Fruit fly (Drosophila melanogaster) whole organism, embryonic: Measurements from ENCODE around the gene Rich.

ENCODE experiments used
- Adf1 ChIP-seq: fragments of 200-800 bp; sonication (Bioruptor generic); IDR thresholded peaks from 2 replicates; pipeline ENCODE4 v1.3.6; 2022; ENCODE audit warnings: missing biosample characterization, missing genetic modification characterization
- Aef1 ChIP-seq: fragments of 200-800 bp; sonication (Bioruptor generic); IDR thresholded peaks from 3 replicates; pipeline ENCODE4 v1.3.6; 2022; ENCODE audit warnings: missing biosample characterization, missing genetic modification characterization
- Awh ChIP-seq: fragments of 200-800 bp; sonication (Bioruptor generic); IDR thresholded peaks from 2 replicates; pipeline ENCODE4, ENCODE4 v1.3.6; 2022; ENCODE audit warnings: missing biosample characterization, missing genetic modification characterization
- B-H2 ChIP-seq: fragments of 200-800 bp; sonication (Bioruptor generic); optimal IDR thresholded peaks from 2 replicates; lab custom pipeline; 2018; ENCODE audit warnings: missing biosample characterization, mild to moderate bottlenecking, missing genetic modification characterization
- Bteb2 ChIP-seq: fragments of 200-800 bp; sonication (Bioruptor generic); optimal IDR thresholded peaks from 2 replicates; lab custom pipeline; 2016; ENCODE audit warnings: missing biosample characterization, missing genetic modification characterization
- CG10267 ChIP-seq: fragments of 200-800 bp; sonication (Bioruptor generic); optimal IDR thresholded peaks from 2 replicates; lab custom pipeline; 2018; ENCODE audit warnings: missing biosample characterization, mild to moderate bottlenecking, missing genetic modification characterization, moderate library complexity
- CG12071 ChIP-seq: fragments of 200-800 bp; sonication (Bioruptor generic); optimal IDR thresholded peaks from 3 replicates; lab custom pipeline; 2018; ENCODE audit warnings: missing biosample characterization, mild to moderate bottlenecking, missing genetic modification characterization
- CG13775 ChIP-seq: fragments of 200-800 bp; sonication (Bioruptor generic); optimal IDR thresholded peaks from 3 replicates; lab custom pipeline; 2017; ENCODE audit warnings: missing biosample characterization, mild to moderate bottlenecking, missing genetic modification characterization
- CG17186 ChIP-seq: fragments of 200-800 bp; sonication (Bioruptor generic); optimal IDR thresholded peaks from 3 replicates; lab custom pipeline; 2017; ENCODE audit warnings: missing biosample characterization, missing genetic modification reagents, missing genetic modification characterization
- CG17328 ChIP-seq: fragments of 200-800 bp; sonication (Bioruptor generic); IDR thresholded peaks from 2 replicates; pipeline ENCODE4 v1.3.6; 2022; ENCODE audit warnings: missing biosample characterization, missing genetic modification characterization
- CG18599 ChIP-seq: fragments of 200-800 bp; sonication (Bioruptor generic); optimal IDR thresholded peaks from 3 replicates; lab custom pipeline; 2017; ENCODE audit warnings: missing biosample characterization, missing genetic modification characterization, mild to moderate bottlenecking, moderate library complexity, missing genetic modification reagents
- CG30431 ChIP-seq: fragments of 200-800 bp; sonication (Bioruptor generic); optimal IDR thresholded peaks from 2 replicates; lab custom pipeline; 2017; ENCODE audit warnings: missing biosample characterization, missing genetic modification characterization
- CG32772 ChIP-seq: fragments of 200-800 bp; sonication (Bioruptor generic); IDR thresholded peaks from 2 replicates; pipeline ENCODE4 v1.3.6; 2022; ENCODE audit warnings: missing biosample characterization, missing genetic modification characterization
- CG3281 ChIP-seq: fragments of 200-800 bp; sonication (Bioruptor generic); optimal IDR thresholded peaks from 3 replicates; lab custom pipeline; 2017; ENCODE audit warnings: missing biosample characterization, mild to moderate bottlenecking, missing genetic modification characterization
- CG34422 ChIP-seq: fragments of 200-800 bp; sonication (Bioruptor generic); IDR thresholded peaks from 3 replicates; pipeline ENCODE4 v1.3.6; 2022; ENCODE audit warnings: missing biosample characterization, missing genetic modification characterization
- CG7745 ChIP-seq: fragments of 200-800 bp; sonication (Bioruptor generic); optimal IDR thresholded peaks from 2 replicates; lab custom pipeline; 2018; ENCODE audit warnings: missing biosample characterization, mild to moderate bottlenecking, missing genetic modification characterization, moderate library complexity
- CG7786 ChIP-seq: fragments of 200-800 bp; sonication (Bioruptor generic); optimal IDR thresholded peaks from 2 replicates; lab custom pipeline; 2016; ENCODE audit warnings: missing biosample characterization, missing genetic modification characterization
- CG8388 ChIP-seq: fragments of 200-800 bp; sonication (Bioruptor generic); optimal IDR thresholded peaks from 2 replicates; lab custom pipeline; 2019; ENCODE audit warnings: missing biosample characterization, mild to moderate bottlenecking, missing genetic modification characterization, moderate library complexity
- CkIIα-i1 ChIP-seq: fragments of 200-800 bp; sonication (Bioruptor generic); IDR thresholded peaks from 2 replicates; pipeline ENCODE4 v1.3.6; 2022; ENCODE audit warnings: missing biosample characterization, missing genetic modification characterization
- CoRest ChIP-seq: fragments of 200-800 bp; sonication (Bioruptor generic); optimal IDR thresholded peaks from 3 replicates; lab custom pipeline; 2018; ENCODE audit warnings: missing biosample characterization, mild to moderate bottlenecking, missing genetic modification characterization, moderate library complexity
- Dip3 ChIP-seq: fragments of 200-800 bp; sonication (Bioruptor generic); optimal IDR thresholded peaks from 3 replicates; lab custom pipeline; 2016; ENCODE audit warnings: missing biosample characterization, missing genetic modification characterization
- E2f1 ChIP-seq: fragments of 200-800 bp; sonication (Bioruptor generic); IDR thresholded peaks from 2 replicates; pipeline ENCODE4 v1.3.6; 2022; ENCODE audit warnings: missing biosample characterization, missing genetic modification characterization
- ERR ChIP-seq: fragments of 200-800 bp; sonication (Bioruptor generic); optimal IDR thresholded peaks from 2 replicates; lab custom pipeline; 2016; ENCODE audit warnings: missing biosample characterization, missing genetic modification characterization
- Fer2 ChIP-seq: fragments of 200-800 bp; sonication (Bioruptor generic); optimal IDR thresholded peaks from 2 replicates; lab custom pipeline; 2018; ENCODE audit warnings: missing biosample characterization, mild to moderate bottlenecking, missing genetic modification characterization, moderate library complexity
- Hand ChIP-seq: fragments of 200-800 bp; sonication (Bioruptor generic); optimal IDR thresholded peaks from 2 replicates; lab custom pipeline; 2017; ENCODE audit warnings: mild to moderate bottlenecking, missing biosample characterization, missing genetic modification reagents, missing genetic modification characterization
- Hey ChIP-seq: fragments of 200-800 bp; sonication (Bioruptor generic); optimal IDR thresholded peaks from 3 replicates; lab custom pipeline; 2018; ENCODE audit warnings: missing biosample characterization, mild to moderate bottlenecking, missing genetic modification characterization
- HmgD ChIP-seq: fragments of 200-800 bp; sonication (Bioruptor generic); optimal IDR thresholded peaks from 3 replicates; lab custom pipeline; 2016; ENCODE audit warnings: missing biosample characterization, missing genetic modification characterization
- Lhr ChIP-seq: fragments of 200-800 bp; sonication (Bioruptor generic); optimal IDR thresholded peaks from 3 replicates; lab custom pipeline; 2017; ENCODE audit warnings: mild to moderate bottlenecking, missing biosample characterization, missing genetic modification reagents, missing genetic modification characterization
- Lim3 ChIP-seq: fragments of 200-800 bp; sonication (Bioruptor generic); IDR thresholded peaks from 2 replicates; pipeline ENCODE4 v1.3.6; 2022; ENCODE audit warnings: missing biosample characterization, missing genetic modification characterization
- Nf-YC ChIP-seq: fragments of 200-800 bp; optimal IDR thresholded peaks from 3 replicates; lab custom pipeline; 2019; ENCODE audit warnings: missing biosample characterization, mild to moderate bottlenecking, missing genetic modification characterization, moderate library complexity
- Sin3A ChIP-seq: fragments of >200 bp; optimal IDR thresholded peaks from 2 replicates; lab custom pipeline; 2018
- Sox102F ChIP-seq: fragments of 200-800 bp; sonication (Bioruptor generic); optimal IDR thresholded peaks from 2 replicates; lab custom pipeline; 2018; ENCODE audit warnings: missing biosample characterization, mild to moderate bottlenecking, missing genetic modification characterization, moderate library complexity
- Sry-β ChIP-seq: fragments of 200-800 bp; sonication (Bioruptor generic); optimal IDR thresholded peaks from 2 replicates; lab custom pipeline; 2018; ENCODE audit warnings: missing biosample characterization, mild to moderate bottlenecking, missing genetic modification characterization, moderate library complexity
- Tbp ChIP-seq: fragments of >200 bp; optimal IDR thresholded peaks from 2 replicates; lab custom pipeline; 2018; ENCODE audit warnings: missing biosample characterization, missing genetic modification characterization
- amos ChIP-seq: fragments of 200-800 bp; sonication (Bioruptor generic); IDR thresholded peaks from 2 replicates; pipeline ENCODE4 v1.3.6; 2022; ENCODE audit warnings: missing biosample characterization, missing genetic modification characterization; ENCODE audit not compliant: partially characterized antibody
- ara ChIP-seq: fragments of 200-800 bp; sonication (Bioruptor generic); IDR thresholded peaks from 2 replicates; pipeline ENCODE4 v1.3.6; 2022; ENCODE audit warnings: missing biosample characterization, missing genetic modification characterization
- bab2 ChIP-seq: fragments of 200-800 bp; sonication (Bioruptor generic); optimal IDR thresholded peaks from 2 replicates; lab custom pipeline; 2016; ENCODE audit warnings: missing biosample characterization, missing genetic modification characterization
- cad ChIP-seq: fragments of >200 bp; optimal IDR thresholded peaks from 2 replicates; lab custom pipeline; 2017; ENCODE audit warnings: missing biosample characterization, missing genetic modification characterization
- caup ChIP-seq: fragments of 200-800 bp; sonication (Bioruptor generic); optimal IDR thresholded peaks from 3 replicates; lab custom pipeline; 2017; ENCODE audit warnings: missing biosample characterization, mild to moderate bottlenecking, missing genetic modification characterization, moderate library complexity; ENCODE audit not compliant: severe bottlenecking
- ci ChIP-seq: fragments of 200-800 bp; sonication (Bioruptor generic); IDR thresholded peaks from 3 replicates; pipeline ENCODE4 v1.3.6; 2022; ENCODE audit warnings: missing biosample characterization, missing genetic modification characterization
- da ChIP-seq: fragments of 200-800 bp; sonication (Bioruptor generic); optimal IDR thresholded peaks from 2 replicates; lab custom pipeline; 2016; ENCODE audit warnings: missing biosample characterization, missing genetic modification characterization
- dm ChIP-seq: fragments of 200-800 bp; sonication (Bioruptor generic); optimal IDR thresholded peaks from 3 replicates; lab custom pipeline; 2016; ENCODE audit warnings: missing biosample characterization, missing genetic modification characterization
- fd96Cb ChIP-seq: fragments of 200-800 bp; sonication (Bioruptor generic); optimal IDR thresholded peaks from 2 replicates; lab custom pipeline; 2018; ENCODE audit warnings: missing biosample characterization, mild to moderate bottlenecking, missing genetic modification characterization, moderate library complexity
- gcm2 ChIP-seq: fragments of 200-800 bp; sonication (Bioruptor generic); optimal IDR thresholded peaks from 2 replicates; lab custom pipeline; 2016; ENCODE audit warnings: missing biosample characterization, missing genetic modification characterization
- gsb ChIP-seq: fragments of 200-800 bp; sonication (Bioruptor generic); IDR thresholded peaks from 2 replicates; pipeline ENCODE4 v1.3.6; 2022; ENCODE audit warnings: missing biosample characterization, missing genetic modification characterization
- h ChIP-seq: fragments of >200 bp; optimal IDR thresholded peaks from 2 replicates; lab custom pipeline; 2017
- knrl ChIP-seq: fragments of 200-800 bp; sonication (Bioruptor generic); IDR thresholded peaks from 3 replicates; pipeline ENCODE4 v1.3.6; 2022; ENCODE audit warnings: missing biosample characterization, missing genetic modification characterization; ENCODE audit not compliant: partially characterized antibody
- nom ChIP-seq: fragments of 200-800 bp; sonication (Bioruptor generic); optimal IDR thresholded peaks from 2 replicates; lab custom pipeline; 2017; ENCODE audit warnings: missing biosample characterization, missing genetic modification characterization, mild to moderate bottlenecking, moderate library complexity, missing genetic modification reagents
- pan ChIP-seq, 4 experiments: fragments of >200 bp in 3 of 4; fragments of 200-800 bp in 1 of 4; sonication (Bioruptor generic) in 1 of 4; optimal IDR thresholded peaks in 3 of 4; IDR thresholded peaks in 1 of 4; 2 replicates each; pipeline versions ENCODE4 v1.3.6 to Lab custom; 2017 to 2022; ENCODE audit warnings: missing biosample characterization in 2 of 4, missing genetic modification characterization in 2 of 4, mixed read lengths in 1 of 4
- psq ChIP-seq: fragments of 200-800 bp; sonication (Bioruptor generic); optimal IDR thresholded peaks from 2 replicates; lab custom pipeline; 2017; ENCODE audit warnings: missing biosample characterization, missing genetic modification characterization
- scrt ChIP-seq: fragments of 200-800 bp; sonication (Bioruptor generic); optimal IDR thresholded peaks from 2 replicates; lab custom pipeline; 2018; ENCODE audit warnings: missing biosample characterization, mild to moderate bottlenecking, missing genetic modification characterization, moderate library complexity
- sima ChIP-seq: fragments of 200-800 bp; sonication (Bioruptor generic); optimal IDR thresholded peaks from 2 replicates; lab custom pipeline; 2016; ENCODE audit warnings: missing biosample characterization, missing genetic modification characterization

Rich gene

dm6 chr3L:22276614-22277013 lies 13.9 kb upstream of the Rich start (continued):
- TF ChIP-seq caup (GFP tag; lab: Kevin White, UChicago) (peak; percentile 6), ci (GFP tag; lab: Robert Waterston, UW) (no peak; the same call in 2 of the 3 replicates), Adf1 (GFP tag; lab: Robert Waterston, UW) (no peak), fd96Cb (tag; lab: Kevin White, UChicago) (peak; percentile 6), nom (GFP tag; lab: Kevin White, UChicago) (no peak), Nf-YC (tag; lab: Kevin White, UChicago) (no peak), Tbp (no peak), CG34422 (GFP tag; lab: Robert Waterston, UW) (peak; percentile 51; the same call in 2 of the 3 replicates), amos (GFP tag; lab: Robert Waterston, UW) (no peak), Fer2 (peak; percentile 11), psq (GFP tag; lab: Kevin White, UChicago) (no peak), Sox102F (GFP tag; lab: Kevin White, UChicago) (peak; percentile 44), sima (GFP tag; lab: Kevin White, UChicago) (no peak), Lim3 (no peak), CG32772 (GFP tag; lab: Robert Waterston, UW) (no peak), Dip3 (GFP tag; lab: Kevin White, UChicago) (no peak), ERR (GFP tag; lab: Kevin White, UChicago) (no peak), ara (GFP tag; lab: Robert Waterston, UW) (no peak), h (lab: Kevin White, UChicago) (no peak), CG13775 (no peak), E2f1 (peak; percentile 36; the same call in 1 of the 2 replicates), CG17186 (GFP tag; lab: Kevin White, UChicago) (no peak), bab2 (no peak), CG10267 (tag; lab: Kevin White, UChicago) (no peak), gcm2 (GFP tag; lab: Kevin White, UChicago) (no peak), pan (optimal IDR thresholded peaks at IDR 0.05; lab: Kevin White, UChicago) (no peak), pan (GFP tag; optimal IDR thresholded peaks at IDR 0.05 in 1 of 2, IDR thresholded peaks at IDR 0.05 in 1 of 2) (peak in 1 of 2 experiments; percentile 38), cad (GFP tag; lab: Kevin White, UChicago) (no peak), CG17328 (GFP tag; lab: Robert Waterston, UW) (peak; percentile 44), Hey (no peak), CG18599 (no peak), Sin3A (lab: Kevin White, UChicago) (no peak), scrt (GFP tag; lab: Kevin White, UChicago) (no peak), CG8388 (GFP tag; lab: Kevin White, UChicago) (no peak), Sry-β (GFP tag; lab: Kevin White, UChicago) (no peak), CG30431 (GFP tag; lab: Kevin White, UChicago) (no peak), da (GFP tag; lab: Kevin White, UChicago) (no peak), CkIIα-i1 (GFP tag; lab: Robert Waterston, UW) (no peak), Aef1 (GFP tag; lab: Robert Waterston, UW) (no peak), HmgD (GFP tag; lab: Kevin White, UChicago) (no peak), B-H2 (GFP tag; lab: Kevin White, UChicago) (no peak), CG7786 (GFP tag; lab: Kevin White, UChicago) (no peak), Lhr (no peak), Awh (GFP tag; lab: Robert Waterston, UW) (no peak), CG7745 (no peak), dm (GFP tag; lab: Kevin White, UChicago) (no peak), Hand (GFP tag; lab: Kevin White, UChicago) (no peak), CG12071 (GFP tag; lab: Kevin White, UChicago) (peak; percentile 48), gsb (GFP tag; lab: Robert Waterston, UW) (peak; percentile 30; the same call in 1 of the 2 replicates), knrl (GFP tag; lab: Robert Waterston, UW) (no peak), Bteb2 (no peak), CoRest (tag; lab: Kevin White, UChicago) (peak; percentile 51), CG3281 (GFP tag; lab: Kevin White, UChicago) (peak; percentile 44)
